Worm (Caenorhabditis elegans): ENCODE data around the gene dim-1.

dim-1 gene

DNA sequence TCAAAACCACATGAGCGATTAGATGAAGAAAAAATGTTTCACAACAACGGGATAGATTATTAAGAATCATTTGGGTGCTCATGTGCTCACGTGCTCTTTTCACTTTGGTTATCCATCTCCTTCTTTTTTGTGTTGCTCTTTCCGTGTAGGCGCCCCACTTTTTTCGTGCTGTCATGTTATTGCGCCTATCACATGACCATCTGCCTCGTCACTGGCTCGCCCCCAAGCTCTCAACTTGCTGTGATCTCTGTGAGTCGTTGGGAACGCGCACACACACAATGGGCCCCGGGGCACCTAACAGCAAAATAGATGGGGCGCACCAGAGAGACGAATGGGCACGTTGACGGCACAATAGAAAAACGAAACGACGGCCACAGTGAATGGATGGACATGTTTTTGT is 36.4 kb downstream of the dim-1 start (continued):
- no peak for TF ChIP-seq gei-17 (GFP tag; optimal IDR thresholded peaks at IDR 0.05)
- no peak for TF ChIP-seq F49E8.2 (tag; optimal IDR thresholded peaks at IDR 0.05; ENCODE audit: insufficient read depth)
- no peak for TF ChIP-seq Y95B8A.8 (GFP tag; IDR thresholded peaks at IDR 0.05)

- TF ChIP-seq ztf-3 (GFP tag; optimal IDR thresholded peaks at IDR 0.05) (peak; percentile 83), ztf-28 (GFP tag; IDR thresholded peaks at IDR 0.05) (no peak), nhr-179 (tag; optimal IDR thresholded peaks at IDR 0.05) (no peak), mel-28 (tag; optimal IDR thresholded peaks at IDR 0.05; ENCODE audit: borderline replicate concordance) (no peak), let-607 (tag; optimal IDR thresholded peaks at IDR 0.05) (peak in 1 of 2 experiments; percentile 13), dox-1 (GFP tag; IDR thresholded peaks at IDR 0.05) (peak; percentile 87), B0035.1 (tag; optimal IDR thresholded peaks at IDR 0.05) (no peak), ceh-100 (GFP tag; IDR thresholded peaks at IDR 0.05) (no peak), tbp1 (GFP tag; optimal IDR thresholded peaks at IDR 0.05) (peak; percentile 66), F23B12.7 (tag; optimal IDR thresholded peaks at IDR 0.05; ENCODE audit: insufficient read depth) (peak; percentile 24), mcd-1 (GFP tag; IDR thresholded peaks at IDR 0.05) (peak; percentile 58), zfh-2 (GFP tag; conservative IDR thresholded peaks at IDR 0.05) (peak; percentile 97), K11D2.4 (GFP tag; IDR thresholded peaks at IDR 0.05) (peak; percentile 81), madf-8 (GFP tag; conservative IDR thresholded peaks at IDR 0.05) (no peak), ets-4 (GFP tag; optimal IDR thresholded peaks at IDR 0.05) (peak; percentile 37), nfya-2 (GFP tag; IDR thresholded peaks at IDR 0.05) (no peak), ztf-6 (GFP tag; IDR thresholded peaks at IDR 0.05) (0 out of 2 replicates have a peak, but pooled peaks have one; percentile 28), lir-1 (GFP tag; conservative IDR thresholded peaks at IDR 0.05) (peak; percentile 69; the same call in 1 of the 2 replicates), unc-130 (GFP tag; optimal IDR thresholded peaks at IDR 0.05) (no peak), nhr-80 (tag; optimal IDR thresholded peaks at IDR 0.05) (peak; percentile 80), egl-44 (GFP tag; IDR thresholded peaks at IDR 0.05) (peak; percentile 80; the same call in 1 of the 2 replicates), ceh-79 (tag; optimal IDR thresholded peaks at IDR 0.05) (peak; percentile 29), B0261.1 (tag; optimal IDR thresholded peaks at IDR 0.05) (peak; percentile 12), Y79H2A.3 (GFP tag; conservative IDR thresholded peaks at IDR 0.05) (no peak), ztf-26 (tag; optimal IDR thresholded peaks at IDR 0.05) (peak; percentile 88), F55B11.4 (tag; optimal IDR thresholded peaks at IDR 0.05; ENCODE audit: borderline replicate concordance, insufficient read depth) (no peak), cebp-1 (GFP tag; IDR thresholded peaks at IDR 0.05) (peak; percentile 74), cebp-1 (tag; optimal IDR thresholded peaks at IDR 0.05) (peak; percentile 92), nhr-120 (GFP tag; IDR thresholded peaks at IDR 0.05) (no peak), B0019.2 (GFP tag; conservative IDR thresholded peaks at IDR 0.05) (no peak), atf-7 (tag; optimal IDR thresholded peaks at IDR 0.05) (peak; percentile 89), snpc-4 (GFP tag; optimal IDR thresholded peaks at IDR 0.05) (no peak), snpc-4 (tag; optimal IDR thresholded peaks at IDR 0.05) (peak in 3 of 4 experiments; percentile 15 to 51 (median 21)), hlh-26 (GFP tag; conservative IDR thresholded peaks at IDR 0.05) (no peak), dpl-1 (GFP tag; optimal IDR thresholded peaks at IDR 0.05) (no peak), ztf-18 (tag; optimal IDR thresholded peaks at IDR 0.05) (peak; percentile 40), nfyb-1 (GFP tag; IDR thresholded peaks at IDR 0.05) (peak; percentile 87), mxl-1 (tag; optimal IDR thresholded peaks at IDR 0.05) (no peak), B0336.3 (GFP tag; IDR thresholded peaks at IDR 0.05) (peak; percentile 74), akir-1 (GFP tag; optimal IDR thresholded peaks at IDR 0.05) (no peak), pbrm-1 (GFP tag; IDR thresholded peaks at IDR 0.05) (peak; percentile 80), F57C9.4 (tag; optimal IDR thresholded peaks at IDR 0.05) (no peak), rec-8 (tag; optimal IDR thresholded peaks at IDR 0.05) (no peak), ztf-25 (GFP tag; IDR thresholded peaks at IDR 0.05) (0 out of 2 replicates have a peak, but pooled peaks have one; percentile 33)
Measured at ce11 chrX:8019665-8020064, 38.4 kb downstream of the dim-1 start.
